Worm (Caenorhabditis elegans): ENCODE data around the gene daf-36.

ce11 chrV:10190081-10190556, 35.4 kb downstream of the daf-36 start, which contains the start of gene ZK856.5:
- TF ChIP-seq jun-1 (tag; optimal IDR thresholded peaks at IDR 0.05), result no peak
- TF ChIP-seq unc-62 (GFP tag; optimal IDR thresholded peaks at IDR 0.05), result no peak
- TF ChIP-seq lin-13 (GFP tag; optimal IDR thresholded peaks at IDR 0.05), result no peak
- TF ChIP-seq sptf-1 (tag; optimal IDR thresholded peaks at IDR 0.05), result no peak
- TF ChIP-seq unc-30 (tag; optimal IDR thresholded peaks at IDR 0.05), result no peak
- TF ChIP-seq ama-1 (optimal IDR thresholded peaks at IDR 0.05), result no peak
- no peak for TF ChIP-seq nhr-76 (tag; optimal IDR thresholded peaks at IDR 0.05)

Data from whole organism, L1 larva.